Worm (Caenorhabditis elegans) whole organism, late embryonic: ENCODE measurements around the gene ttr-34.

Experiments used
- elt-2 ChIP-seq: sonication (generic microtip); optimal IDR thresholded peaks from 2 replicates; lab custom pipeline; 2016; ENCODE audit warnings: missing genetic modification reagents, missing genetic modification characterization, missing compliant biosample characterization
- sox-2 ChIP-seq: fragments of 200-800 bp; sonication (Bioruptor generic); IDR thresholded peaks from 2 replicates; pipeline ENCODE4 v1.3.6; 2022; ENCODE audit warnings: missing genetic modification reagents, missing genetic modification characterization, missing compliant biosample characterization

ce11 chrX:13174437-13174836 is 34.8 kb downstream of the ttr-34 start:
- TF ChIP-seq sox-2 (GFP tag; lab: Robert Waterston, UW) (no peak), elt-2 (tag; lab: Kevin White, UChicago) (no peak)
